Worm (Caenorhabditis elegans): Measurements from ENCODE around the gene spp-1.

DNA sequence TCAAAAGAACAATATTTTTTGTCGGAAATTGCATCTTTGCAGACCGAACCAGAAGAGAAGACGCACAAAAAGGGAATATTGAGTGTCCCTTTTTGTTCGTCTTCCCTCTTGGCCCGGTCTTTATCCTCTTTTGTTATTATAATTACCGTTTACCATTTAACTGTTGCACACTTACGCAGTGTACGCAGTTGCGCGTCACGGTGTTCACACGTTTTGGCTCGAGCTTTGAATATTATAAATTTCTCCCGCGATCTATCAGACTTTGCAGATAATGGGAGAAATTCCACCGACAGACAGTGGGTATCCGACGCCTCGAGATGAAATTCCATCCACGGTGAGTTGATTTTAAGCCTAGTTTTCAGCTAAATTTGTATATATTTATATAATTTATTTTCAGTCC lies 34.7 kb downstream of the spp-1 start, which contains the start of gene sas-7:
- TF ChIP-seq fkh-10 (GFP tag; optimal IDR thresholded peaks at IDR 0.05) (no peak), skn-1 (tag; optimal IDR thresholded peaks at IDR 0.05) (no peak), nhr-77 (tag; optimal IDR thresholded peaks at IDR 0.05) (no peak), nhr-237 (tag; optimal IDR thresholded peaks at IDR 0.05) (no peak), aly-2 (tag; optimal IDR thresholded peaks at IDR 0.05) (no peak), unc-39 (tag; optimal IDR thresholded peaks at IDR 0.05) (no peak), nhr-25 (tag; optimal IDR thresholded peaks at IDR 0.05) (no peak), nhr-67 (tag; optimal IDR thresholded peaks at IDR 0.05) (no peak), lin-39 (tag; optimal IDR thresholded peaks at IDR 0.05) (no peak), ceh-16 (tag; optimal IDR thresholded peaks at IDR 0.05) (no peak), nhr-11 (tag; optimal IDR thresholded peaks at IDR 0.05) (no peak)
